Worm (Caenorhabditis elegans) whole organism, early embryonic: Measurements from ENCODE around the gene F35H8.2.
A peak's percentile ranks its signal among the peaks of the same experiment; 100 is the strongest.

Source experiments
- B0310.2 ChIP-seq: sonication (generic microtip); optimal IDR thresholded peaks from 2 replicates; lab custom pipeline; 2016; ENCODE audit warnings: mild to moderate bottlenecking, missing genetic modification characterization, missing compliant biosample characterization
- F13C5.2 ChIP-seq: sonication (generic microtip); optimal IDR thresholded peaks from 2 replicates; lab custom pipeline; 2017; ENCODE audit warnings: mild to moderate bottlenecking, missing genetic modification characterization, inconsistent platforms, missing compliant biosample characterization
- aly-1 ChIP-seq: sonication (generic microtip); optimal IDR thresholded peaks from 2 replicates; lab custom pipeline; 2016; ENCODE audit warnings: missing genetic modification characterization, missing compliant biosample characterization
- ama-1 ChIP-seq: fragments of 150-350 bp; optimal IDR thresholded peaks from 2 replicates; lab custom pipeline; 2014
- ceh-13 ChIP-seq: fragments of 200-800 bp; sonication (Bioruptor generic); optimal IDR thresholded peaks from 2 replicates; lab custom pipeline; 2018; ENCODE audit warnings: mild to moderate bottlenecking, missing genetic modification characterization, missing compliant biosample characterization
- ceh-36 ChIP-seq: sonication (generic microtip); optimal IDR thresholded peaks from 2 replicates; lab custom pipeline; 2016; ENCODE audit warnings: missing genetic modification characterization, inconsistent platforms, missing compliant biosample characterization
- ets-7 ChIP-seq: sonication (generic microtip); optimal IDR thresholded peaks from 2 replicates; lab custom pipeline; 2016; ENCODE audit warnings: missing genotype, missing genetic modification characterization, missing compliant biosample characterization
- flt-1 ChIP-seq: fragments of 200-800 bp; sonication (Bioruptor generic); IDR thresholded peaks from 2 replicates; pipeline ENCODE4 v1.3.6; 2022; ENCODE audit warnings: missing genetic modification characterization, missing compliant biosample characterization
- hmbx-1 ChIP-seq: sonication (generic microtip); optimal IDR thresholded peaks from 2 replicates; lab custom pipeline; 2016; ENCODE audit warnings: mild to moderate bottlenecking, missing genetic modification characterization, missing compliant biosample characterization
- hmg-4 ChIP-seq: fragments of 200-800 bp; sonication (Bioruptor generic); optimal IDR thresholded peaks from 2 replicates; lab custom pipeline; 2018; ENCODE audit warnings: mild to moderate bottlenecking, missing genetic modification characterization, missing compliant biosample characterization
- hnd-1 ChIP-seq: sonication (generic microtip); optimal IDR thresholded peaks from 2 replicates; lab custom pipeline; 2016; ENCODE audit warnings: missing genetic modification characterization, missing compliant biosample characterization
- pes-1 ChIP-seq: fragments of 200-800 bp; sonication (Bioruptor generic); IDR thresholded peaks from 2 replicates; pipeline ENCODE4 v1.3.6; 2022; ENCODE audit warnings: missing genetic modification reagents, missing genetic modification characterization, missing compliant biosample characterization
- scrt-1 ChIP-seq: fragments of 200-800 bp; sonication (Bioruptor generic); IDR thresholded peaks from 2 replicates; pipeline ENCODE4 v1.3.6; 2022; ENCODE audit warnings: missing genetic modification characterization, missing compliant biosample characterization
- sea-1 ChIP-seq: fragments of 200-800 bp; sonication (Bioruptor generic); conservative IDR thresholded peaks from 2 replicates; pipeline ENCODE4 v1.3.6; 2022; ENCODE audit warnings: missing genetic modification characterization, missing compliant biosample characterization
- tbx-11 ChIP-seq: fragments of 200-800 bp; sonication (Bioruptor generic); IDR thresholded peaks from 2 replicates; pipeline ENCODE4 v1.3.6; 2022; ENCODE audit warnings: missing genetic modification characterization, missing compliant biosample characterization
- tbx-37 ChIP-seq: fragments of 200-800 bp; sonication (Bioruptor generic); conservative IDR thresholded peaks from 2 replicates; pipeline ENCODE4 v1.3.6; 2022; ENCODE audit warnings: missing genetic modification reagents, missing genetic modification characterization, missing compliant biosample characterization
- tra-4 ChIP-seq: sonication (generic microtip); optimal IDR thresholded peaks from 2 replicates; lab custom pipeline; 2017; ENCODE audit warnings: missing genetic modification characterization, missing compliant biosample characterization

F35H8.2 gene

DNA sequence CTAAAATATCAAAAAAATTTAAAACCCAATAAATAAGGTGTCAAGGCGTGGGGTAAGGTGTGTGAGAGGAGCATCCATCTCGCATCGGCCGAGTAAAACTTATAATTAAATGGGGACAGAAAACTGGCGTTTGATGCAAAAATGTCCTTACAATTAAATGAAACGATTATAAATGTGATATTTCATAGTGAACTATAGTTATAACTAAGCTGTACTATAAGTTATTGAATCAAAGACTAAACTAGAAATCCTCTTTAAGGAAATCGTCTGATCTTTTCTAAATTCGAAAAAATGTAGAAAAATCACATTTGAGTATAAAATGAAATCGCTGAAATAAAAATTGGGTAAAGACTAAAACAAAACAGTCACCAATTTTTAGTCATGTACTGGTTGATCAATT is 4.6 kb upstream of the F35H8.2 start, which contains the start of gene sra-6:
Gene sra-6, minus strand, starts transcription at position 101 of the 400 bp plus-strand sequence.
- TF ChIP-seq hmg-4 (GFP tag; lab: Kevin White, UChicago) (no peak), tbx-11 (GFP tag; lab: Robert Waterston, UW) (no peak), ceh-13 (GFP tag; lab: Kevin White, UChicago) (no peak), B0310.2 (tag; lab: Kevin White, UChicago) (no peak), ama-1 (lab: Kevin White, UChicago) (no peak), pes-1 (GFP tag; lab: Robert Waterston, UW) (no peak), aly-1 (tag; lab: Kevin White, UChicago) (no peak), sea-1 (no peak), scrt-1 (GFP tag; lab: Robert Waterston, UW) (no peak)

- TF ChIP-seq F13C5.2 (tag; lab: Kevin White, UChicago) (no peak), hmg-4 (GFP tag; lab: Kevin White, UChicago) (no peak), ama-1 (lab: Kevin White, UChicago) (no peak), tra-4 (tag; lab: Kevin White, UChicago) (no peak), tbx-37 (GFP tag; lab: Robert Waterston, UW) (no peak), B0310.2 (tag; lab: Kevin White, UChicago) (no peak), flt-1 (GFP tag; lab: Robert Waterston, UW) (no peak), ets-7 (tag; lab: Kevin White, UChicago) (no peak), aly-1 (tag; lab: Kevin White, UChicago) (no peak), ceh-13 (GFP tag; lab: Kevin White, UChicago) (no peak), scrt-1 (GFP tag; lab: Robert Waterston, UW) (no peak)
Measured at ce11 chrII:9551536-9551935, 3.8 kb upstream of the F35H8.2 start, which contains the start of gene F35H8.12. Gene F35H8.12, plus strand, starts transcription at chrII:9551836.

ce11 chrII:9553179-9553578 is 2.1 kb upstream of the F35H8.2 start, which contains the start of gene F35H8.1:
Gene F35H8.1, minus strand, starts transcription at chrII:9553279.
- no peak for TF ChIP-seq hnd-1 (tag; lab: Kevin White, UChicago)
- TF ChIP-seq B0310.2 (tag; lab: Kevin White, UChicago) = no peak
- no peak for TF ChIP-seq ceh-13 (GFP tag; lab: Kevin White, UChicago)
- TF ChIP-seq flt-1 (GFP tag; lab: Robert Waterston, UW) = no peak
- TF ChIP-seq tbx-11 (GFP tag; lab: Robert Waterston, UW) = no peak
- TF ChIP-seq ama-1 (lab: Kevin White, UChicago) = no peak
- no peak for TF ChIP-seq sea-1
- TF ChIP-seq tra-4 (tag; lab: Kevin White, UChicago) = no peak
- no peak for TF ChIP-seq aly-1 (tag; lab: Kevin White, UChicago)

DNA sequence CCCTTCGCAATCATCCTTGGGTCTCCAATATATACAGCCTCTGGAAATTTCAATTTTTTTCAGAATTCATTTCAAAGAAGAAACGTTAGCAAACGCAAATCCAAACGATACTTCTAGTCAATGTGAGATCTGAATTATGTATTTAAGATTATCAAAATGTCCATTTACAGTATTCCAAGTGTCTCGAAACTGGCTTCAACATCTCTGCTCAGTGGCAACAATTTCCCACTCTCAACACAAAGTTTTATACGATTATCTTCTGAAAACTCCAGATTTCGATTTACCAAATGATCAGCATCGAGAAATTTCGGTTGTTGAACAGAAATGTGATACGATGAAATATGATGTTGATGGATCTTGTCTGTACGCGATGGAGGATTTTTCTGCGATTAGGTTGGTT is 1.3 kb downstream of the F35H8.2 start:
- TF ChIP-seq ceh-36 (tag; lab: Kevin White, UChicago) (no peak), hmbx-1 (tag; lab: Kevin White, UChicago) (no peak), scrt-1 (GFP tag; lab: Robert Waterston, UW) (no peak)

DNA sequence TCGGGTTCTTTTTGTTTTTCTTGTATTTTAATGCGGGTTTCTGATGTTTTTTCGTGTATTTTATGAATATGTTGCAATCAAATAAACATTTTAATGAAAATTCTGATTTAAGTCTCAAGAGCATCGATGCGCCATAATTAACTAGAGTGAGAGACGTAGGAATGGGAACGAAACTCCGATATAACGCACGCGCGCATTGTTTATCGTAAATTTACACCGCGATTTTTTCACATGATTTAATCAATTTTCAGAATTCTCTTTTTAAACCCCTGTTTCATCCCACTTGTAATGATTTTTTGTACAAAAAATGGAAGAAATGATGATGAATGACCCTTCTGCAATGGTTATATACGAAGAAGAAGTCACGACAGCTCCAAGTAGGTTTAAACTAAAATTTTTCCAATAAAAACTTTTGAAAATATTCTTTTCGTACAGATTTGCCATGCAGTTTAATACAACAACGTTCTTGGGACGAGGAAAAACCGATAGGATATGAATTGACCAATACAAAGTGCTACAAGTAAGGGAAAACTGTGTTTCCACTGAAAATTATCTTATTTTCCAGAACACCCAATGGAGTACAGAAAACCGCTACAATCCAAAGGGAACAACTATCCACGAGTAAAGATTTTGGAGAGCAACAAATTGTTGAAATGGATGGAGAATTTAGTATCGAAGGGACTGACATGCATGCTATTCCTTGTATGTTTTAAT is 2.3 kb downstream of the F35H8.2 start, which contains the start of gene zfp-2:
Gene zfp-2, plus strand, starts transcription at position 214 of the 714 bp plus-strand sequence.
- TF ChIP-seq F13C5.2 (tag; lab: Kevin White, UChicago) = peak; percentile 8
- no peak for TF ChIP-seq ceh-13 (GFP tag; lab: Kevin White, UChicago)

DNA sequence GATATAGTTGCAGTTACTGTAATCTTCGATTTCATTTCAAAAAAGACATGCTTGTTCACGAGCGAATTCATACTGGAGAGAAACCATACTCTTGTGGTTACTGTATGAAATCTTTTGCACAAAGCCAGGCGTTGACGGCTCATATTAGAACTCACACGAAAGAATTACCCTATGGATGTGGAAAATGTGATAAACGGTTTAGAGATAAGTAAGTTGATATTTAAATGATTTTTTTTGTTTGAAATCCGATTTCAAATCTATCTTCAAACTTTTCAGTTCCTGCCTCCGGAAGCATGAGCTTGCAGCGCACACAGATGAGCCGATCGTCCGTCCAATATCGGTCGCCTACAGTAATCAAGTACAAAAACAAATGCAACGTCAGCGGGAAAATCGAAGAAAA is 3.6 kb downstream of the F35H8.2 start:
- TF ChIP-seq sea-1 (no peak), hmbx-1 (tag; lab: Kevin White, UChicago) (no peak), ets-7 (tag; lab: Kevin White, UChicago) (no peak), hmg-4 (GFP tag; lab: Kevin White, UChicago) (no peak), tbx-11 (GFP tag; lab: Robert Waterston, UW) (no peak), tra-4 (tag; lab: Kevin White, UChicago) (no peak), pes-1 (GFP tag; lab: Robert Waterston, UW) (no peak), F13C5.2 (tag; lab: Kevin White, UChicago) (no peak), scrt-1 (GFP tag; lab: Robert Waterston, UW) (no peak)

- TF ChIP-seq ceh-36 (tag; lab: Kevin White, UChicago) = no peak
- no peak for TF ChIP-seq scrt-1 (GFP tag; lab: Robert Waterston, UW)
- TF ChIP-seq F13C5.2 (tag; lab: Kevin White, UChicago) = no peak
- no peak for TF ChIP-seq hmg-4 (GFP tag; lab: Kevin White, UChicago)
- TF ChIP-seq pes-1 (GFP tag; lab: Robert Waterston, UW) = no peak
- no peak for TF ChIP-seq tbx-37 (GFP tag; lab: Robert Waterston, UW)
- no peak for TF ChIP-seq ets-7 (tag; lab: Kevin White, UChicago)
- no peak for TF ChIP-seq ceh-13 (GFP tag; lab: Kevin White, UChicago)
- no peak for TF ChIP-seq ama-1 (lab: Kevin White, UChicago)
- TF ChIP-seq hnd-1 (tag; lab: Kevin White, UChicago) = no peak
- no peak for TF ChIP-seq tbx-11 (GFP tag; lab: Robert Waterston, UW)
- TF ChIP-seq sea-1 = no peak
- no peak for TF ChIP-seq hmbx-1 (tag; lab: Kevin White, UChicago)
- no peak for TF ChIP-seq flt-1 (GFP tag; lab: Robert Waterston, UW)
- no peak for TF ChIP-seq tra-4 (tag; lab: Kevin White, UChicago)
- TF ChIP-seq B0310.2 (tag; lab: Kevin White, UChicago) = no peak
- no peak for TF ChIP-seq aly-1 (tag; lab: Kevin White, UChicago)
Measured at ce11 chrII:9559929-9560328, 4.6 kb downstream of the F35H8.2 start, which contains the start of gene F35H8.4. Gene F35H8.4, minus strand, starts transcription at chrII:9560029.
